Worm (Caenorhabditis elegans) whole organism, L4 larva: Measurements from ENCODE around the gene F23H11.5.

Source experiments
- D1046.2 ChIP-seq: fragments of 200-800 bp; sonication (Bioruptor generic); IDR thresholded peaks from 2 replicates; pipeline ENCODE4 v1.3.6; 2022; ENCODE audit warnings: missing genetic modification characterization, missing compliant biosample characterization
- F26F4.8 ChIP-seq: fragments of 200-800 bp; sonication (Bioruptor generic); conservative IDR thresholded peaks from 2 replicates; pipeline ENCODE4 v1.3.6; 2022; ENCODE audit warnings: missing genetic modification characterization, missing compliant biosample characterization
- F44E2.7 ChIP-seq: fragments of 200-800 bp; sonication (Bioruptor generic); IDR thresholded peaks from 2 replicates; pipeline ENCODE4 v2.1.2; 2022; ENCODE audit warnings: missing genetic modification characterization, missing compliant biosample characterization
- T20F7.1 ChIP-seq: fragments of 200-800 bp; sonication (Bioruptor generic); optimal IDR thresholded peaks from 2 replicates; lab custom pipeline; 2018; ENCODE audit warnings: mild to moderate bottlenecking, missing genetic modification characterization, missing compliant biosample characterization
- Y105C5A.15 ChIP-seq: fragments of 200-800 bp; sonication (Bioruptor generic); IDR thresholded peaks from 2 replicates; pipeline ENCODE4 v1.3.6; 2022; ENCODE audit warnings: missing genetic modification characterization, missing compliant biosample characterization
- Y5F2A.4 ChIP-seq: fragments of 200-800 bp; sonication (Bioruptor generic); optimal IDR thresholded peaks from 2 replicates; lab custom pipeline; 2018; ENCODE audit warnings: mild to moderate bottlenecking, missing genetic modification characterization, missing compliant biosample characterization
- ZK546.5 ChIP-seq, 2 experiments: sonication (generic microtip); optimal IDR thresholded peaks; 2 replicates each; lab custom pipeline; 2017; ENCODE audit warnings: missing biosample characterization in 2 of 2, missing genetic modification characterization in 2 of 2
- ama-1 ChIP-seq: fragments of 150-350 bp; optimal IDR thresholded peaks from 2 replicates; lab custom pipeline; 2014; ENCODE audit warnings: inconsistent platforms, mixed read lengths
- ceh-20 ChIP-seq: fragments of 200-800 bp; sonication (Bioruptor generic); IDR thresholded peaks from 2 replicates; pipeline ENCODE4 v1.3.6; 2022; ENCODE audit warnings: missing genetic modification reagents, missing genetic modification characterization, missing compliant biosample characterization
- ceh-82 ChIP-seq: sonication (generic microtip); optimal IDR thresholded peaks from 2 replicates; lab custom pipeline; 2017; ENCODE audit warnings: missing biosample characterization, missing genetic modification characterization
- cey-2 ChIP-seq: sonication (generic microtip); optimal IDR thresholded peaks from 3 replicates; lab custom pipeline; 2017; ENCODE audit warnings: missing genetic modification characterization, mild to moderate bottlenecking, missing compliant biosample characterization, antibody characterized with exemption, borderline replicate concordance; ENCODE audit not compliant: insufficient read depth
- ctbp-1 ChIP-seq: fragments of 200-800 bp; sonication (Bioruptor generic); IDR thresholded peaks from 2 replicates; pipeline ENCODE4 v1.3.6; 2022; ENCODE audit warnings: missing genetic modification reagents, missing genetic modification characterization, missing compliant biosample characterization
- daf-19 ChIP-seq: fragments of 200-800 bp; sonication (Bioruptor generic); conservative IDR thresholded peaks from 2 replicates; pipeline ENCODE4 v1.3.6; 2022; ENCODE audit warnings: missing genetic modification characterization, missing compliant biosample characterization
- daf-8 ChIP-seq: fragments of 200-800 bp; sonication (Bioruptor generic); IDR thresholded peaks from 2 replicates; pipeline ENCODE4 v1.3.6; 2022; ENCODE audit warnings: missing genetic modification characterization, missing compliant biosample characterization
- dmd-6 ChIP-seq: fragments of 200-800 bp; sonication (Bioruptor generic); IDR thresholded peaks from 2 replicates; pipeline ENCODE4 v1.3.6; 2022; ENCODE audit warnings: missing genetic modification reagents, missing genetic modification characterization, missing compliant biosample characterization
- dmd-8 ChIP-seq: fragments of 200-800 bp; sonication (Bioruptor generic); IDR thresholded peaks from 2 replicates; pipeline ENCODE4 v1.3.6; 2022; ENCODE audit warnings: missing genetic modification characterization, missing compliant biosample characterization
- dve-1 ChIP-seq: sonication (generic microtip); optimal IDR thresholded peaks from 2 replicates; lab custom pipeline; 2017; ENCODE audit warnings: antibody characterized with exemption, mild to moderate bottlenecking, missing genetic modification characterization, missing compliant biosample characterization; ENCODE audit not compliant: insufficient read depth
- egl-27 ChIP-seq: sonication (generic microtip); optimal IDR thresholded peaks from 3 replicates; lab custom pipeline; 2017; ENCODE audit warnings: missing biosample characterization, missing genetic modification reagents, missing genetic modification characterization
- fkh-10 ChIP-seq: fragments of 150-350 bp; optimal IDR thresholded peaks from 2 replicates; lab custom pipeline; 2014; ENCODE audit warnings: missing biosample characterization, missing genetic modification reagents, missing genetic modification characterization
- hmg-1.1 ChIP-seq: fragments of 200-800 bp; sonication (Bioruptor generic); IDR thresholded peaks from 2 replicates; pipeline ENCODE4 v1.3.6; 2022; ENCODE audit warnings: missing genetic modification reagents, missing genetic modification characterization, missing compliant biosample characterization
- jun-1 ChIP-seq: fragments of 150-350 bp; optimal IDR thresholded peaks from 2 replicates; lab custom pipeline; 2014; ENCODE audit warnings: missing biosample characterization, missing genetic modification reagents, missing genetic modification characterization
- lin-1 ChIP-seq: fragments of 200-800 bp; sonication (Bioruptor generic); IDR thresholded peaks from 2 replicates; pipeline ENCODE4 v1.3.6; 2022; ENCODE audit warnings: missing genetic modification reagents, missing genetic modification characterization, missing compliant biosample characterization
- lin-39 ChIP-seq: fragments of 150-350 bp; optimal IDR thresholded peaks from 2 replicates; lab custom pipeline; 2014; ENCODE audit warnings: missing biosample characterization, missing genetic modification reagents, missing genetic modification characterization
- lsy-2 ChIP-seq, 2 experiments: fragments of 150-350 bp in 1 of 2; sonication (generic microtip) in 1 of 2; optimal IDR thresholded peaks; 2 replicates each; lab custom pipeline; 2014 to 2017; ENCODE audit warnings: missing biosample characterization in 2 of 2, missing genetic modification characterization in 2 of 2
- madf-9 ChIP-seq: fragments of 200-800 bp; sonication (Bioruptor generic); conservative IDR thresholded peaks from 2 replicates; pipeline ENCODE4 v1.3.6; 2022; ENCODE audit warnings: missing genetic modification reagents, missing genetic modification characterization, missing compliant biosample characterization
- mep-1 ChIP-seq: fragments of 150-350 bp; sonication (generic microtip); optimal IDR thresholded peaks from 3 replicates; lab custom pipeline; 2014; ENCODE audit warnings: missing biosample characterization, missing genetic modification characterization
- mes-2 ChIP-seq: sonication (generic microtip); optimal IDR thresholded peaks from 2 replicates; lab custom pipeline; 2016; ENCODE audit warnings: missing genotype, mild to moderate bottlenecking, missing genetic modification characterization, missing compliant biosample characterization; ENCODE audit not compliant: poor library complexity, severe bottlenecking
- mxl-3 ChIP-seq: fragments of 200-800 bp; sonication (Bioruptor generic); optimal IDR thresholded peaks from 2 replicates; lab custom pipeline; 2018; ENCODE audit warnings: mild to moderate bottlenecking, missing genetic modification characterization, missing compliant biosample characterization
- nhr-10 ChIP-seq: fragments of 150-350 bp; optimal IDR thresholded peaks from 2 replicates; lab custom pipeline; 2014; ENCODE audit warnings: missing biosample characterization, missing genetic modification characterization
- nhr-11 ChIP-seq: fragments of 150-350 bp; optimal IDR thresholded peaks from 2 replicates; lab custom pipeline; 2014; ENCODE audit warnings: missing biosample characterization, missing genetic modification characterization
- nhr-111 ChIP-seq: fragments of 200-800 bp; sonication (Bioruptor generic); optimal IDR thresholded peaks from 2 replicates; lab custom pipeline; 2018; ENCODE audit warnings: mild to moderate bottlenecking, missing genetic modification characterization, missing compliant biosample characterization
- nhr-237 ChIP-seq: sonication (generic microtip); optimal IDR thresholded peaks from 2 replicates; lab custom pipeline; 2017; ENCODE audit warnings: missing biosample characterization, missing genetic modification characterization
- nhr-28 ChIP-seq: fragments of 150-350 bp; optimal IDR thresholded peaks from 2 replicates; lab custom pipeline; 2014; ENCODE audit warnings: missing biosample characterization, missing genetic modification characterization
- nhr-41 ChIP-seq: fragments of 200-800 bp; sonication (Bioruptor generic); IDR thresholded peaks from 2 replicates; pipeline ENCODE4 v1.3.6; 2022; ENCODE audit warnings: missing genetic modification reagents, missing genetic modification characterization, missing compliant biosample characterization
- nhr-6 ChIP-seq: fragments of 150-350 bp; optimal IDR thresholded peaks from 2 replicates; lab custom pipeline; 2014; ENCODE audit warnings: missing biosample characterization, missing genetic modification characterization
- nhr-77 ChIP-seq: fragments of 150-350 bp; optimal IDR thresholded peaks from 2 replicates; lab custom pipeline; 2014; ENCODE audit warnings: missing biosample characterization, missing genetic modification characterization
- pha-4 ChIP-seq, 2 experiments: fragments of 150-350 bp in 1 of 2; fragments of 200-800 bp in 1 of 2; sonication (Bioruptor generic) in 1 of 2; IDR thresholded peaks in 1 of 2; optimal IDR thresholded peaks in 1 of 2; 2 replicates each; pipeline versions ENCODE4 v1.3.6 to Lab custom; 2014 to 2022; ENCODE audit warnings: missing genetic modification characterization in 2 of 2, missing genetic modification reagents in 2 of 2, missing biosample characterization in 1 of 2, missing compliant biosample characterization in 1 of 2
- set-16 ChIP-seq: fragments of 200-800 bp; sonication (Bioruptor generic); IDR thresholded peaks from 2 replicates; pipeline ENCODE4 v1.3.6; 2022; ENCODE audit warnings: missing genetic modification reagents, missing genetic modification characterization, missing compliant biosample characterization
- skn-1 ChIP-seq: fragments of 150-350 bp; optimal IDR thresholded peaks from 2 replicates; lab custom pipeline; 2014; ENCODE audit warnings: missing biosample characterization, missing genetic modification characterization
- snpc-1.2 ChIP-seq: fragments of 200-800 bp; sonication (Bioruptor generic); IDR thresholded peaks from 2 replicates; pipeline ENCODE4 v1.3.6; 2022; ENCODE audit warnings: missing genetic modification reagents, missing genetic modification characterization, missing compliant biosample characterization
- snpc-4 ChIP-seq: fragments of 150-350 bp; optimal IDR thresholded peaks from 2 replicates; lab custom pipeline; 2014; ENCODE audit warnings: missing biosample characterization, missing genetic modification characterization
- spr-1 ChIP-seq: sonication (generic microtip); optimal IDR thresholded peaks from 2 replicates; lab custom pipeline; 2016; ENCODE audit warnings: mild to moderate bottlenecking, missing genetic modification characterization, missing compliant biosample characterization
- tra-1 ChIP-seq: fragments of 200-800 bp; sonication (Bioruptor generic); IDR thresholded peaks from 2 replicates; pipeline ENCODE4 v1.3.6; 2022; ENCODE audit warnings: missing genetic modification reagents, missing genetic modification characterization, missing compliant biosample characterization
- unc-130 ChIP-seq: sonication (generic microtip); optimal IDR thresholded peaks from 2 replicates; lab custom pipeline; 2016; ENCODE audit warnings: missing genetic modification reagents, missing genetic modification characterization, missing compliant biosample characterization
- vab-7 ChIP-seq: fragments of 200-800 bp; sonication (Bioruptor generic); IDR thresholded peaks from 2 replicates; pipeline ENCODE4 v1.3.6; 2022; ENCODE audit warnings: missing genetic modification reagents, missing genetic modification characterization, missing compliant biosample characterization
- zip-11 ChIP-seq: fragments of 200-800 bp; sonication (Bioruptor generic); IDR thresholded peaks from 2 replicates; pipeline ENCODE4 v1.3.6; 2022; ENCODE audit warnings: missing genetic modification characterization, missing compliant biosample characterization
- zip-2 ChIP-seq: fragments of 150-350 bp; optimal IDR thresholded peaks from 2 replicates; lab custom pipeline; 2014; ENCODE audit warnings: missing biosample characterization, missing genetic modification characterization
- ztf-11 ChIP-seq: fragments of 150-350 bp; optimal IDR thresholded peaks from 2 replicates; lab custom pipeline; 2014; ENCODE audit warnings: missing biosample characterization, missing genetic modification characterization
- ztf-7 ChIP-seq: fragments of 150-350 bp; optimal IDR thresholded peaks from 2 replicates; lab custom pipeline; 2014; ENCODE audit warnings: missing biosample characterization, missing genetic modification characterization

Gene F23H11.5

ce11 chrIII:909540-909939 lies 850 bp downstream of the F23H11.5 start, which contains the start of gene crls-1 (continued):
- TF ChIP-seq mxl-3 (GFP tag; lab: Kevin White, UChicago), result no peak
- TF ChIP-seq snpc-4 (tag; lab: Kevin White, UChicago), result no peak
- no peak for TF ChIP-seq ZK546.5 (tag; optimal IDR thresholded peaks at IDR 0.05; lab: Kevin White, UChicago)
- TF ChIP-seq vab-7 (GFP tag; lab: Robert Waterston, UW), result no peak
- TF ChIP-seq spr-1 (tag; lab: Kevin White, UChicago), result no peak
- no peak for TF ChIP-seq egl-27 (tag; lab: Kevin White, UChicago)
- no peak for TF ChIP-seq jun-1
- TF ChIP-seq nhr-77, result no peak
- TF ChIP-seq lin-1 (GFP tag; lab: Robert Waterston, UW), result no peak
- TF ChIP-seq dmd-8 (GFP tag; lab: Robert Waterston, UW), result no peak
- 0 out of 2 replicates have a peak, but pooled peaks have one; percentile 9 for TF ChIP-seq dmd-6 (GFP tag; lab: Robert Waterston, UW)
- TF ChIP-seq D1046.2 (GFP tag; lab: Robert Waterston, UW), result no peak
- TF ChIP-seq zip-11 (GFP tag; lab: Robert Waterston, UW), result no peak
- TF ChIP-seq, all 104 proteins: peak for 8

- TF ChIP-seq nhr-41 (GFP tag; lab: Robert Waterston, UW) (no peak), T20F7.1 (no peak), tra-1 (no peak), ceh-82 (tag; lab: Kevin White, UChicago) (no peak), vab-7 (GFP tag; lab: Robert Waterston, UW) (no peak), daf-19 (GFP tag; lab: Robert Waterston, UW) (no peak), pha-4 (GFP tag; IDR thresholded peaks at IDR 0.05; lab: Robert Waterston, UW) (no peak), pha-4 (tag; optimal IDR thresholded peaks at IDR 0.05; lab: Kevin White, UChicago) (no peak), lin-39 (tag; lab: Kevin White, UChicago) (no peak), zip-2 (tag; lab: Kevin White, UChicago) (no peak), ceh-20 (GFP tag; lab: Robert Waterston, UW) (no peak), skn-1 (no peak), madf-9 (no peak), nhr-6 (tag; lab: Kevin White, UChicago) (peak; percentile 62), nhr-111 (no peak), mes-2 (tag; lab: Kevin White, UChicago) (peak; percentile 9), cey-2 (tag; lab: Kevin White, UChicago) (no peak), mep-1 (tag; lab: Kevin White, UChicago) (peak; percentile 22), lin-1 (GFP tag; lab: Robert Waterston, UW) (no peak), snpc-1.2 (GFP tag; lab: Robert Waterston, UW) (no peak), unc-130 (GFP tag; lab: Kevin White, UChicago) (no peak), nhr-237 (tag; lab: Kevin White, UChicago) (no peak), ztf-7 (tag; lab: Kevin White, UChicago) (no peak), nhr-28 (no peak), Y5F2A.4 (no peak), F26F4.8 (GFP tag; lab: Robert Waterston, UW) (no peak), set-16 (no peak), nhr-11 (tag; lab: Kevin White, UChicago) (no peak), fkh-10 (GFP tag; lab: Kevin White, UChicago) (no peak), spr-1 (tag; lab: Kevin White, UChicago) (no peak), daf-8 (GFP tag; lab: Robert Waterston, UW) (no peak), jun-1 (peak; percentile 43), nhr-10 (tag; lab: Kevin White, UChicago) (no peak), ama-1 (lab: Kevin White, UChicago) (no peak), F44E2.7 (GFP tag; lab: Robert Waterston, UW) (no peak), hmg-1.1 (GFP tag; lab: Robert Waterston, UW) (no peak), ctbp-1 (no peak), dve-1 (peak; percentile 39), ztf-11 (no peak), lsy-2 (tag; optimal IDR thresholded peaks at IDR 0.05; lab: Kevin White, UChicago) (no peak), Y105C5A.15 (GFP tag; lab: Robert Waterston, UW) (no peak), dmd-8 (GFP tag; lab: Robert Waterston, UW) (no peak)
These were observed 2.4 kb downstream of the F23H11.5 start for ce11 chrIII:907990-908389.
